Worm (Caenorhabditis elegans) whole organism, mixed stage, embryonic: ENCODE data around the gene C24B5.4.

Source experiments
- elt-1 ChIP-seq: sonication (generic microtip); optimal IDR thresholded peaks from 2 replicates; lab custom pipeline; 2017; ENCODE audit warnings: missing genetic modification characterization, mild to moderate bottlenecking, missing compliant biosample characterization, antibody characterized with exemption, moderate library complexity, borderline replicate concordance; ENCODE audit not compliant: insufficient read depth
- lin-13 ChIP-seq: fragments of 150-350 bp; optimal IDR thresholded peaks from 2 replicates; lab custom pipeline; 2014; ENCODE audit warnings: missing biosample characterization, missing genetic modification characterization
- lsy-2 ChIP-seq: fragments of 150-350 bp; optimal IDR thresholded peaks from 2 replicates; lab custom pipeline; 2014; ENCODE audit warnings: missing biosample characterization, missing genetic modification characterization
- nhr-237 ChIP-seq: fragments of 150-350 bp; optimal IDR thresholded peaks from 2 replicates; lab custom pipeline; 2014; ENCODE audit warnings: missing biosample characterization, missing genetic modification characterization
- nhr-76 ChIP-seq: sonication (generic microtip); optimal IDR thresholded peaks from 2 replicates; lab custom pipeline; 2017; ENCODE audit warnings: missing biosample characterization, missing genetic modification characterization
- pha-4 ChIP-seq: fragments of 150-350 bp; optimal IDR thresholded peaks from 2 replicates; lab custom pipeline; 2018; ENCODE audit warnings: missing biosample characterization, missing genetic modification reagents, missing genetic modification characterization
- snpc-4 ChIP-seq: fragments of 150-350 bp; optimal IDR thresholded peaks from 2 replicates; lab custom pipeline; 2014; ENCODE audit warnings: missing biosample characterization, missing genetic modification characterization
- unc-120 ChIP-seq: sonication (generic microtip); optimal IDR thresholded peaks from 2 replicates; lab custom pipeline; 2017; ENCODE audit warnings: missing genetic modification characterization, missing compliant biosample characterization; ENCODE audit not compliant: poor library complexity, severe bottlenecking
- unc-39 ChIP-seq: fragments of 150-350 bp; optimal IDR thresholded peaks from 2 replicates; lab custom pipeline; 2014; ENCODE audit warnings: missing biosample characterization, missing genetic modification characterization
- ztf-11 ChIP-seq: fragments of 150-350 bp; optimal IDR thresholded peaks from 2 replicates; lab custom pipeline; 2014; ENCODE audit warnings: missing biosample characterization, missing genetic modification characterization

DNA sequence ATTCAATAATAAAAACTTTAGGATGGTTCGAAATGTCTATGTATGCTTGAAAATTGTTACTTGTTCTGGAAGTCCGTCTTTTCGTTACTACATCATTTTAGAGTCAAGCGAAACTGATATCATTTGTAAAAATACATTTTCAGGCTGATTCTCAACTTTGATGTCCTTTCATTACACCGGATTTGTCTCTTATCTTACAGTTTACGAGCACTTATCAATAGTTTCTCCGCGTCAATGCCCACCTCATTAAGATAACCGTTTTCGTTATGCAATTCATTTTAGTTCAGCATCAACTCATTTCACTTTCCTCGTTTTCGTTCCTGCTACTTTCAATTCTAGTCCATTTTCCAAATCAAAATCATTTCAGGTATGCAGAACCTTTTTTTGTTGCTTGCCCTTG, 5.6 kb upstream of the C24B5.4 start, which contains the start of gene asp-2:
- TF ChIP-seq unc-120 (tag; lab: Kevin White, UChicago), result no peak
- no peak for TF ChIP-seq snpc-4 (tag; lab: Kevin White, UChicago)
- no peak for TF ChIP-seq ztf-11
- TF ChIP-seq pha-4, result no peak
- no peak for TF ChIP-seq lin-13 (tag; lab: Kevin White, UChicago)
- no peak for TF ChIP-seq elt-1 (tag; lab: Kevin White, UChicago)
- TF ChIP-seq unc-39 (tag; lab: Kevin White, UChicago), result no peak
- TF ChIP-seq nhr-76 (tag; lab: Kevin White, UChicago), result no peak
- no peak for TF ChIP-seq lsy-2
- no peak for TF ChIP-seq nhr-237 (tag; lab: Kevin White, UChicago)
